Fruit fly (Drosophila melanogaster) Kc167 (cell line): Measurements from ENCODE around the gene CG9166.

Experiments
- Myc ChIP-seq: fragments of >200 bp; optimal IDR thresholded peaks from 2 replicates; lab custom pipeline; 2017; ENCODE audit warnings: missing external identifiers
- Sin3A ChIP-seq: fragments of >200 bp; optimal IDR thresholded peaks from 2 replicates; lab custom pipeline; 2018; ENCODE audit warnings: missing external identifiers
- h ChIP-seq: fragments of >200 bp; optimal IDR thresholded peaks from 3 replicates; lab custom pipeline; 2018; ENCODE audit warnings: missing external identifiers
- insv ChIP-seq: fragments of >200 bp; optimal IDR thresholded peaks from 3 replicates; lab custom pipeline; 2018; ENCODE audit warnings: missing external identifiers
- psq ChIP-seq: fragments of >200 bp; optimal IDR thresholded peaks from 2 replicates; lab custom pipeline; 2017; ENCODE audit warnings: missing external identifiers
- ttk ChIP-seq: sonication (Bioruptor generic); optimal IDR thresholded peaks from 2 replicates; lab custom pipeline; 2017; ENCODE audit warnings: missing external identifiers

Gene CG9166

dm6 chr3L:1350924-1351215, at the start of gene CG9166:
TSS of gene CG9166 (plus strand) at chr3L:1351116.
- no peak for TF ChIP-seq ttk (lab: Kevin White, UChicago)
- peak; percentile 31 for TF ChIP-seq psq (lab: Kevin White, UChicago)
- TF ChIP-seq h: no peak
- no peak for TF ChIP-seq insv

DNA sequence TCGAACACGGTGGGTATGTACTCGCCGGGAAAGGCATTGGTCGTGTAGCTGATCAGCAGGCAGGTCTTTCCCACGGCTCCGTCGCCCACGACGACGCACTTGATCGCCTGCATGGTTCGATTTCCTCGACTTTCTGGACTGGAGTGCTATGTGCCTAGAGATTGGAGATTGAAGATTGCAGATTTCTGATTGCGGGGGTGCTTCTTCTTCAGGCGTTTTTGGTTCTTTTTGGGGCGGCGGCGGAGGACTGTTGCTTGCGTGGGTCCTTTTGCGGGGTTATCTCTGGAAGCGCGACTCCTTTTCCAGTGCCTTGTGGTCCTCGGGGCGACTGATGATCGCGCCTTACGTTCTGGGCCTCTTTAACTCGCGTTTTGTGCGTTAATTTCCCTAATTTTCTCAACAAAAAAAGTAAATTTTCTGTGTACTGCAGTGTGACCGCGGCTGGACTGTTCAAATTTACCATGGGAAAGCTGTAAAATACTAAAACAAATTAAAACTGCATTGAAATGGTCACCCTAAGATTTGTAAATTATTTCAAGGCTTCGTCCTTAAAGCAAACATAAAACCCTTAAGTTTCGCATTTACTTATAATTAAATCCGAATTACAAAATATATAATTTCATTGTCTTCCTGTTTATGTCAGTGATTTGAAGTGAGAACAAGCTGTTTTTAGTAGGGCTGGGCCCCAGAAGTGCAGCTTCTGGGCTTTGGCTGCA, 48.5 kb upstream of the CG9166 start, which contains the start of the genes Rac1 and Acat2:
TSS of gene Rac1 (minus strand) at position 450 of the 716 bp plus-strand sequence.
TSS of gene Acat2 (plus strand) at position 711 of the 716 bp plus-strand sequence.
- TF ChIP-seq Sin3A (lab: Kevin White, UChicago): no peak

- TF ChIP-seq psq (lab: Kevin White, UChicago): no peak
- TF ChIP-seq ttk (lab: Kevin White, UChicago): no peak
- no peak for TF ChIP-seq Sin3A (lab: Kevin White, UChicago)
- no peak for TF ChIP-seq h
- no peak for TF ChIP-seq insv
- TF ChIP-seq Myc (lab: Kevin White, UChicago): no peak
Measured at dm6 chr3L:1302950-1303352, 48.0 kb upstream of the CG9166 start.

DNA sequence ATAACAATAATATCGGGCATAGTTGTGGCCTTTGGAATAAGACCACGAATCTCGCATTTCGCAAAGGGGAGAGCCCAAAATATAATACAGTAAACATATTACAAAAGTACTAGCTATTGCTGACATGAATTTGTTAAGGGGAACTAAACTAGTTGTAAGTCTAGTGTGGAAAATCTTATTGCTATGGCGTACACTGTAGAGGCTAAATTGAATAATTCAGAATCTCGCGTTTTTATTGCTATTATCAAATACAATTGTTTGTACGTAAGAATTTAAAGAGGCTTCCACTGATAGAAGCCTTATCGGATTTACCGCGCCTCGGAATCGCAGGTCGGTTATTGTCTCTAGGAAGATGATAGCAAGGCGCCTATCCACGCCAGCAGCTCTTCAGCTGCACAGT, 45.6 kb upstream of the CG9166 start:
- TF ChIP-seq insv (no peak), Myc (lab: Kevin White, UChicago) (no peak), h (no peak), Sin3A (lab: Kevin White, UChicago) (no peak), ttk (lab: Kevin White, UChicago) (no peak), psq (lab: Kevin White, UChicago) (no peak)

DNA sequence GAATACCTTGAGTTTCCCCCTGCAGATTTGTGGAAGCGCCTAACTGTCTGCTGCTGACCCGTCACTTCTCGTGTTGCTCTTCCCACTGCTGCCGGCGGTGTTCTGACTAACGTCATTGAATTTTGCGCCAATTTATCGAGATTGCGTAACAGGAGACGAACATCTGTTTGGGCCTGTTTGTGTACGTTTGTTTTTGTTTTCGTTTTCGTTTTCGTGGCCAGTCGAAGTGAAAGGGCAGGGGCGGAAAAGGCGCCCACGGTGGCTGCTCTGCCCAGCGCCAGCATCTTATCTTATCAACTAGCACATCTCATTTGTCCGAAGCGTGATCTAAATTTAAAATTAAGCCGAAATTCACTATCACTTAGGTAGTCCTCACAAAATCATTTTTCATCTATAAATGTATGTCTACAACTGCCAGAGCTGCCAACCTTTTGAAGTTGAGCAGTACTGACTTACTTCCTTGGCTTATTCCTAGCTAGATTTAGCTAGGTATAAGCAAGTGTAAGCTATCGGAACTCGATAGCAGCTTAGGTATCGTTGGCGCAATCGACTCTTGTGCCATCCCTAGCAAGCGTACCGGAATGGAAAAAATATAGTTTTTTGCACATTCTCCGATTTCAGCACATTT, 43.8 kb upstream of the CG9166 start, which contains the start of the genes Ctr9 and Nt5a:
TSS of gene Ctr9 (plus strand) at position 220 of the 628 bp plus-strand sequence.
TSS of gene Nt5a (minus strand) at position 414 of the 628 bp plus-strand sequence.
- TF ChIP-seq Myc (lab: Kevin White, UChicago) (no peak), insv (no peak), Sin3A (lab: Kevin White, UChicago) (no peak), h (no peak), psq (lab: Kevin White, UChicago) (no peak), ttk (lab: Kevin White, UChicago) (no peak)

DNA sequence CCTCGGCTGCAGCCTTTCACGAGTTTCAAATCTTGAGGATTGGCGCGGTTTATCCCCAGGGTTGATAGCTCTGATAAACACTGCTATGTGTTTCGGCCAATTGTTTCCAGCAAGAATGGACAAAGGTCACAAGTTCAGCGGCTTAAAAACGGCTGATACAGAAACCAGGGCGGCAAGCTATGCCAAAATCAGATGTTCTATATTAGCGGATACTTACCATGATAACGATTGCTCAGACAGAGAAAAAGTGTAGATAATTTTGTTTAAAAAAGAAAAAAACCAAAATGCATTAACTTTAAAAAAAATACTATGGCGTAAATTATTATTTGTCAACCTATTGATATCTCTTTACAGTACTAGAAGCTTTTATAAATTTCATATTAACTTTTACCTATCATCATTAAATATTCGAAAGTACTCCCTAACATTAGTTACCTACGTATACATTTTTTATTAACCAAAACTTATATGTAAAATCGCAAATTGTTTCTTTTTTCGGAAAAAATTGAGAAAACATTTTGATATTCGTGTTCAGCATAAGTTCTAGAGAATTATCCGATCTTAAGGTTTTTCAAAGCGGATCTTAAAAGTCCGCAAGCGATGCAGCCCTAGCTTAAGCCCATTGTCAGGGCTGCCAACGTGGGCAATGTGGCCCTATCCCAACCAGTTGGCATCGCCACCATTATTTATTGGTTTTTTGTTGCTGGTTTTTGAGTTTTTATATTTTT, 37.7 kb upstream of the CG9166 start, which contains the start of the genes sturkopf and Herc4:
TSS of gene sturkopf (minus strand) at position 339 of the 728 bp plus-strand sequence.
TSS of gene Herc4 (plus strand) at position 658 of the 728 bp plus-strand sequence.
- TF ChIP-seq psq (lab: Kevin White, UChicago): no peak
- no peak for TF ChIP-seq Myc (lab: Kevin White, UChicago)
- no peak for TF ChIP-seq Sin3A (lab: Kevin White, UChicago)
- no peak for TF ChIP-seq ttk (lab: Kevin White, UChicago)
- TF ChIP-seq h: no peak
- TF ChIP-seq insv: no peak

DNA sequence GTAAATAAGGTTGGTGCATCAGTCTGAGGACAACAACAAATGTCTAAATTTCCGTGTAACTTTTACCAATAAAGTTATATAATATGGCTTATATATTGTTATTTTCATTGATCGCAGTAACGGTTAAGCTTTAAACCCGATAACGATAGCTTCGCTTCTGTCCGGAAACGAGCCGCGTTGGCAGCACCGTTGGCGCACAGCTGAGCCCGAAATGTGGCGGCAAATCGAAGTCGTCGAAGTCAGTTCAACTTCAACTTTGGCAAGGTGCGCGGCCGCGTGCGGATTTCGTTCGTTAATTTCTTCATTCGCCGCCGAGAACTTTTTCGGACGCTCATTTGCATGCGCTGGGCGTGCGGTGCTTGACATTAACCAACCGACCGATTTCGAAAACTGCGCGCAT, 32.7 kb upstream of the CG9166 start, which contains the start of gene Myo61F:
TSS of gene Myo61F (plus strand) at position 240 of the 400 bp plus-strand sequence.
- TF ChIP-seq h: no peak
- TF ChIP-seq Myc (lab: Kevin White, UChicago): no peak
- TF ChIP-seq Sin3A (lab: Kevin White, UChicago): no peak
- no peak for TF ChIP-seq insv
- TF ChIP-seq psq (lab: Kevin White, UChicago): no peak
- TF ChIP-seq ttk (lab: Kevin White, UChicago): no peak

dm6 chr3L:1319097-1319725, 31.7 kb upstream of the CG9166 start:
- TF ChIP-seq h (no peak), Myc (lab: Kevin White, UChicago) (no peak)

DNA sequence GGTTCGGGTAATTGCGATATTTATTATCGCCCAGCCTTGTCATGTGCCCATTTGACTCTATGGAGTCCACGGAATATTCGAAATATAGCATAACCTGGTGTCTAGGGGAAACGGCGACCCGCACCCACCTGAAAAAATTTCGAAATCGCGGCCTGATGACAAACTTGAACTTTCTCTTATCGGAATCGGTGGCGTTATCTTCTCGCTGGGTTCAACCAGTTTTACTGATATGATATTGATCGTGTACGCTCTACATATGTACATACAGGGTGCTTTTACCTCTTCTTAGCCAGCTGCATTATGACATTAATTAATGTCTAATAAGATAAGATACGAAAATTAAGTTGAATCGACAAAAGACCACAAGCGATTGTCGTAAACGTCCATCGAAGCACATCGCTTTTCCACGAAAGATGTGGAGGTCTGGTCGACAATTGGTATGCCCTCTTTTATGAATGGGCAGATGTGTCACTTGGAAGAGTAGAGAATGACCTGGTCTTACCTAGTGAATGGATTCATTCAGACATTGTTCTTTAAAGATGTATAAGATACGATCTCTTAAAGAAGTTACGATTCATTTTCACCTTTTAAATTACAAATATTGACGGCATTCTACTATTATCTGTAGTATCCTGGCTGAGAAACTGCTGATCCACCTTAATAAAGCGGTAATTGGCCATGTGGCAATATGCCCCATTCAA, 30.5 kb upstream of the CG9166 start:
- TF ChIP-seq Sin3A (lab: Kevin White, UChicago) (no peak), insv (no peak)

DNA sequence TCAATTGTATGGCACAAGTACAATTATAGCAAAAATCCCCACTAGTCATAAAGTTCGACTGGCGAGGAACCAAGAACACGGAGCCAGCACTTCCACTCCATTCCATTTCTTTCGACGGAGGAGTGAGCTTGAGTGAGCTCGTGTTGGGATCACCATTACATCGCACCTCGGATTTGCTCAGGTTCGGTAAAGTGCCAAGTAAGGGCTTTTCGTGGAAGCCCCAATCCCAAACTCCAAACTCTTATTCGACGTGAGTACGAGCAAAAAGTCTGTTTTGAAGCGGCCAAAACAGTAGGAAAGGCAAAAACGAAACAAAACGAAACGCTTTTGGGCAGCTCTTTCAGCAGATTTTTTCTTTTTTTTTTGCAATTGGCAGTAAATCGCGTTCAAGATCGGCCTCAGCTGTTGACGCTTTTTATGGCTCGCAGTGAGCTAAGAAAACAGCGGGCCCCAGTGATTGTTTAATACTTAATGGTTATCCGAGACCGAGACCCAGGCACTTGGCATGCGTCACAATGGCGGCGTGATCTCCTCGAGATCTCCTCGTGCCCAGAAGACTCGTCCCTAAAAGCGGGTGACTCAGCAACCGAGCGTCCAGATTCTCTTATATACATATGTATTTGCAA, 29.9 kb upstream of the CG9166 start:
- TF ChIP-seq h: no peak
- no peak for TF ChIP-seq Myc (lab: Kevin White, UChicago)
- TF ChIP-seq psq (lab: Kevin White, UChicago): no peak
- TF ChIP-seq insv: no peak
- TF ChIP-seq Sin3A (lab: Kevin White, UChicago): no peak
- no peak for TF ChIP-seq ttk (lab: Kevin White, UChicago)

- no peak for TF ChIP-seq ttk (lab: Kevin White, UChicago)
- TF ChIP-seq Myc (lab: Kevin White, UChicago): no peak
- no peak for TF ChIP-seq psq (lab: Kevin White, UChicago)
- no peak for TF ChIP-seq insv
- no peak for TF ChIP-seq Sin3A (lab: Kevin White, UChicago)
- no peak for TF ChIP-seq h
Measured at dm6 chr3L:1322159-1322558, 28.8 kb upstream of the CG9166 start.
